Fruit fly (Drosophila melanogaster) whole organism, embryonic: ENCODE measurements around the gene CG31922.
A peak's percentile ranks its signal among the peaks of the same experiment; 100 is the strongest.

Experiments
- ATbp ChIP-seq: fragments of 200-800 bp; sonication (Bioruptor generic); optimal IDR thresholded peaks from 2 replicates; lab custom pipeline; 2017; ENCODE audit warnings: missing biosample characterization, mild to moderate bottlenecking, missing genetic modification characterization, missing genetic modification reagents
- Antp ChIP-seq: fragments of 200-800 bp; sonication (Bioruptor generic); optimal IDR thresholded peaks from 3 replicates; lab custom pipeline; 2016; ENCODE audit warnings: missing biosample characterization, missing genetic modification characterization
- Asciz ChIP-seq: fragments of 200-800 bp; sonication (Bioruptor generic); optimal IDR thresholded peaks from 2 replicates; lab custom pipeline; 2017; ENCODE audit warnings: missing biosample characterization, mild to moderate bottlenecking, missing genetic modification characterization, missing genetic modification reagents
- C15 ChIP-seq: fragments of 200-800 bp; sonication (Bioruptor generic); IDR thresholded peaks from 3 replicates; pipeline ENCODE4 v1.3.6; 2022; ENCODE audit warnings: missing biosample characterization, missing genetic modification characterization
- CG10565 ChIP-seq: fragments of 200-800 bp; sonication (Bioruptor generic); optimal IDR thresholded peaks from 3 replicates; lab custom pipeline; 2016; ENCODE audit warnings: missing biosample characterization, mild to moderate bottlenecking, missing genetic modification characterization
- CG10979 ChIP-seq: fragments of 200-800 bp; sonication (Bioruptor generic); optimal IDR thresholded peaks from 2 replicates; lab custom pipeline; 2018; ENCODE audit warnings: missing biosample characterization, mild to moderate bottlenecking, missing genetic modification characterization, moderate library complexity
- CG11456 ChIP-seq: fragments of 200-800 bp; sonication (Bioruptor generic); IDR thresholded peaks from 3 replicates; pipeline ENCODE4 v1.3.6; 2022; ENCODE audit warnings: missing biosample characterization, missing genetic modification characterization
- CG1233 ChIP-seq: fragments of 200-800 bp; sonication (Bioruptor generic); optimal IDR thresholded peaks from 4 replicates; lab custom pipeline; 2018; ENCODE audit warnings: missing biosample characterization, mild to moderate bottlenecking, missing genetic modification characterization
- CG13123 ChIP-seq: fragments of 200-800 bp; sonication (Bioruptor generic); optimal IDR thresholded peaks from 2 replicates; lab custom pipeline; 2016; ENCODE audit warnings: missing biosample characterization, missing genetic modification characterization
- CG1603 ChIP-seq: fragments of 200-800 bp; sonication (Bioruptor generic); optimal IDR thresholded peaks from 2 replicates; lab custom pipeline; 2019; ENCODE audit warnings: missing biosample characterization, mild to moderate bottlenecking, missing genetic modification characterization, moderate library complexity
- CG17359 ChIP-seq: fragments of 200-800 bp; sonication (Bioruptor generic); optimal IDR thresholded peaks from 3 replicates; lab custom pipeline; 2018; ENCODE audit warnings: missing biosample characterization, mild to moderate bottlenecking, missing genetic modification characterization, moderate library complexity
- CG17612 ChIP-seq: fragments of 200-800 bp; sonication (Bioruptor generic); IDR thresholded peaks from 2 replicates; pipeline ENCODE4 v1.3.6; 2022; ENCODE audit warnings: missing biosample characterization, missing genetic modification characterization
- CG2678 ChIP-seq: fragments of 200-800 bp; sonication (Bioruptor generic); optimal IDR thresholded peaks from 3 replicates; lab custom pipeline; 2019; ENCODE audit warnings: missing biosample characterization, mild to moderate bottlenecking, missing genetic modification characterization, moderate library complexity
- CG2712 ChIP-seq: fragments of 200-800 bp; optimal IDR thresholded peaks from 3 replicates; lab custom pipeline; 2019; ENCODE audit warnings: missing biosample characterization, mild to moderate bottlenecking, missing genetic modification characterization, moderate library complexity
- CG4424 ChIP-seq: fragments of 200-800 bp; sonication (Bioruptor generic); optimal IDR thresholded peaks from 3 replicates; lab custom pipeline; 2016; ENCODE audit warnings: missing biosample characterization, missing genetic modification characterization
- CG7372 ChIP-seq: fragments of 200-800 bp; sonication (Bioruptor generic); IDR thresholded peaks from 2 replicates; pipeline ENCODE4 v1.3.6; 2022; ENCODE audit warnings: missing biosample characterization, missing genetic modification characterization
- CG7839 ChIP-seq: fragments of 200-800 bp; sonication (Bioruptor generic); optimal IDR thresholded peaks from 3 replicates; lab custom pipeline; 2018; ENCODE audit warnings: missing biosample characterization, mild to moderate bottlenecking, missing genetic modification characterization, moderate library complexity
- CG8290 ChIP-seq, 3 experiments: fragments of 200-800 bp; sonication (Bioruptor generic); optimal IDR thresholded peaks; 2 replicates each; lab custom pipeline; 2016 to 2019; ENCODE audit warnings: missing biosample characterization in 3 of 3, missing genetic modification characterization in 3 of 3, mild to moderate bottlenecking in 2 of 3, moderate library complexity in 1 of 3
- CG8388 ChIP-seq: fragments of 200-800 bp; sonication (Bioruptor generic); optimal IDR thresholded peaks from 2 replicates; lab custom pipeline; 2019; ENCODE audit warnings: missing biosample characterization, mild to moderate bottlenecking, missing genetic modification characterization, moderate library complexity
- CG9876 ChIP-seq: fragments of 200-800 bp; sonication (Bioruptor generic); optimal IDR thresholded peaks from 2 replicates; lab custom pipeline; 2016; ENCODE audit warnings: missing biosample characterization, missing genetic modification characterization
- D ChIP-seq, 2 experiments: fragments of 200-800 bp in 1 of 2; fragments of >200 bp in 1 of 2; sonication (Bioruptor generic) in 1 of 2; optimal IDR thresholded peaks; 2 replicates in 1 of 2; 3 replicates in 1 of 2; lab custom pipeline; 2017; ENCODE audit warnings: mild to moderate bottlenecking in 1 of 2, missing biosample characterization in 1 of 2, missing genetic modification characterization in 1 of 2, missing genetic modification reagents in 1 of 2
- Dad ChIP-seq: fragments of 200-800 bp; sonication (Bioruptor generic); optimal IDR thresholded peaks from 3 replicates; lab custom pipeline; 2016; ENCODE audit warnings: missing biosample characterization, missing genetic modification characterization
- Gug ChIP-seq: fragments of 200-800 bp; sonication (Bioruptor generic); IDR thresholded peaks from 4 replicates; pipeline ENCODE4 v1.3.6; 2022; ENCODE audit warnings: missing biosample characterization, missing genetic modification characterization
- H15 ChIP-seq: fragments of 200-800 bp; sonication (Bioruptor generic); IDR thresholded peaks from 3 replicates; pipeline ENCODE4 v1.3.6; 2022; ENCODE audit warnings: missing biosample characterization, missing genetic modification characterization
- H2.0 ChIP-seq: fragments of 200-800 bp; sonication (Bioruptor generic); IDR thresholded peaks from 2 replicates; pipeline ENCODE4 v1.3.6; 2022; ENCODE audit warnings: missing biosample characterization, missing genetic modification characterization
- MTF-1 ChIP-seq: fragments of 200-800 bp; sonication (Bioruptor generic); optimal IDR thresholded peaks from 2 replicates; lab custom pipeline; 2018; ENCODE audit warnings: missing biosample characterization, mild to moderate bottlenecking, missing genetic modification characterization, borderline replicate concordance
- Med ChIP-seq: fragments of 200-800 bp; sonication (Bioruptor generic); peaks from one replicate; lab custom pipeline; 2016; ENCODE audit warnings: missing biosample characterization, missing genetic modification characterization, mild to moderate bottlenecking, inconsistent platforms, moderate library complexity
- Sox102F ChIP-seq: fragments of 200-800 bp; sonication (Bioruptor generic); optimal IDR thresholded peaks from 2 replicates; lab custom pipeline; 2018; ENCODE audit warnings: missing biosample characterization, mild to moderate bottlenecking, missing genetic modification characterization, moderate library complexity
- Sry-δ ChIP-seq: fragments of 200-800 bp; sonication (Bioruptor generic); optimal IDR thresholded peaks from 2 replicates; lab custom pipeline; 2016; ENCODE audit warnings: missing biosample characterization, missing genetic modification characterization
- Taf1 ChIP-seq: fragments of 200-800 bp; sonication (Bioruptor generic); IDR thresholded peaks from 2 replicates; pipeline ENCODE4 v1.3.6; 2022; ENCODE audit warnings: missing biosample characterization, missing genetic modification characterization
- Xrp1 ChIP-seq: fragments of 200-800 bp; sonication (Bioruptor generic); IDR thresholded peaks from 2 replicates; pipeline ENCODE4 v1.3.6; 2022; ENCODE audit warnings: missing biosample characterization, missing genetic modification characterization
- ara ChIP-seq: fragments of 200-800 bp; sonication (Bioruptor generic); IDR thresholded peaks from 2 replicates; pipeline ENCODE4 v1.3.6; 2022; ENCODE audit warnings: missing biosample characterization, missing genetic modification characterization
- ci ChIP-seq: fragments of 200-800 bp; sonication (Bioruptor generic); IDR thresholded peaks from 3 replicates; pipeline ENCODE4 v1.3.6; 2022; ENCODE audit warnings: missing biosample characterization, missing genetic modification characterization
- eve ChIP-seq, 2 experiments: fragments of >200 bp; optimal IDR thresholded peaks; 2 replicates each; lab custom pipeline; 2017; ENCODE audit warnings: missing biosample characterization in 2 of 2, missing genetic modification characterization in 2 of 2
- gcm2 ChIP-seq: fragments of 200-800 bp; sonication (Bioruptor generic); optimal IDR thresholded peaks from 2 replicates; lab custom pipeline; 2016; ENCODE audit warnings: missing biosample characterization, missing genetic modification characterization
- gem ChIP-seq: fragments of 200-800 bp; sonication (Bioruptor generic); optimal IDR thresholded peaks from 2 replicates; lab custom pipeline; 2019; ENCODE audit warnings: missing biosample characterization, mild to moderate bottlenecking, missing genetic modification characterization, moderate library complexity
- grau ChIP-seq: fragments of 200-800 bp; optimal IDR thresholded peaks from 3 replicates; lab custom pipeline; 2019; ENCODE audit warnings: missing biosample characterization, mild to moderate bottlenecking, missing genetic modification characterization, moderate library complexity
- gsb ChIP-seq: fragments of 200-800 bp; sonication (Bioruptor generic); IDR thresholded peaks from 2 replicates; pipeline ENCODE4 v1.3.6; 2022; ENCODE audit warnings: missing biosample characterization, missing genetic modification characterization
- lab ChIP-seq: fragments of 200-800 bp; sonication (Bioruptor generic); optimal IDR thresholded peaks from 3 replicates; lab custom pipeline; 2017; ENCODE audit warnings: missing biosample characterization, missing genetic modification characterization, mild to moderate bottlenecking, moderate library complexity, missing genetic modification reagents
- nerfin-2 ChIP-seq: fragments of 200-800 bp; sonication (Bioruptor generic); IDR thresholded peaks from 2 replicates; pipeline ENCODE4 v1.3.6; 2022; ENCODE audit warnings: missing biosample characterization, missing genetic modification characterization; ENCODE audit not compliant: partially characterized antibody
- ranshi ChIP-seq: fragments of 200-800 bp; sonication (Bioruptor generic); IDR thresholded peaks from 2 replicates; pipeline ENCODE4 v1.3.6; 2022; ENCODE audit warnings: missing biosample characterization, missing genetic modification characterization
- row ChIP-seq: fragments of 200-800 bp; sonication (Bioruptor generic); IDR thresholded peaks from 3 replicates; pipeline ENCODE4 v1.3.6; 2022; ENCODE audit warnings: missing biosample characterization, missing genetic modification characterization
- sens ChIP-seq: fragments of 200-800 bp; sonication (Bioruptor generic); peaks from one replicate; lab custom pipeline; 2016; ENCODE audit warnings: missing biosample characterization, missing genetic modification characterization
- tap ChIP-seq: fragments of 200-800 bp; optimal IDR thresholded peaks from 3 replicates; lab custom pipeline; 2019; ENCODE audit warnings: missing biosample characterization, mild to moderate bottlenecking, missing genetic modification characterization, moderate library complexity
- tgo ChIP-seq: fragments of 200-800 bp; sonication (Bioruptor generic); IDR thresholded peaks from 3 replicates; pipeline ENCODE4 v1.3.6; 2022; ENCODE audit warnings: missing biosample characterization, missing genetic modification characterization
- tio ChIP-seq: fragments of 200-800 bp; sonication (Bioruptor generic); optimal IDR thresholded peaks from 2 replicates; lab custom pipeline; 2017; ENCODE audit warnings: missing biosample characterization, missing genetic modification characterization, inconsistent platforms
- tx ChIP-seq: fragments of 200-800 bp; sonication (Bioruptor generic); optimal IDR thresholded peaks from 2 replicates; lab custom pipeline; 2016; ENCODE audit warnings: missing biosample characterization, missing genetic modification characterization
- wek ChIP-seq: fragments of 200-800 bp; sonication (Bioruptor generic); optimal IDR thresholded peaks from 3 replicates; lab custom pipeline; 2018; ENCODE audit warnings: missing biosample characterization, mild to moderate bottlenecking, missing genetic modification characterization, moderate library complexity
- yki ChIP-seq: fragments of >200 bp; optimal IDR thresholded peaks from 3 replicates; lab custom pipeline; 2018

CG31922 gene

DNA sequence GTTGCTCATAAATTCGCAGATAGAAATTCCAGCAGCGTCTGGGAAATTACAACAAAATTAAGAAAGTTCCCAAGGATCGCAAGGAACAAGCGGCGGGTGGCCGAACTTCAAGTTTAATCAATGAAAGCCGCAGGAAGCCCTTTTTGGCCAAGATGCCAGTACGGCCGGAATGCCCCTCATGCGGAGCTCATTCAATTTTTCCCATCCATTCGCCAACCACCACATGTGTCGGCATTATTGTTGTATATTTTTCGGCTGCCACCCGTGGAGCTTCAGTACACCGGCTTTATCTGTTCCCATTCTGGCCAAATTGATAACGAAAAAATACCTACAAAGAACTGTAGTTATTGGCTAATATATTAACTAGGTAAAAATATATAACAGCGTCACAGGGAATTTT, 41.5 kb downstream of the CG31922 start (continued):
- TF ChIP-seq Taf1 (no peak), CG8290 (GFP tag; optimal IDR thresholded peaks at IDR 0.05; lab: Kevin White, UChicago) (no peak), CG8290 (tag; optimal IDR thresholded peaks at IDR 0.05; lab: Kevin White, UChicago) (peak in 1 of 2 experiments; percentile 11), MTF-1 (no peak), Med (GFP tag; lab: Kevin White, UChicago) (peak; percentile 23), Sry-δ (no peak), gsb (GFP tag; lab: Robert Waterston, UW) (no peak), wek (GFP tag; lab: Kevin White, UChicago) (peak; percentile 76), tx (GFP tag; lab: Kevin White, UChicago) (no peak), D (optimal IDR thresholded peaks at IDR 0.05; lab: Kevin White, UChicago) (no peak), D (GFP tag; optimal IDR thresholded peaks at IDR 0.05; lab: Kevin White, UChicago) (no peak)

DNA sequence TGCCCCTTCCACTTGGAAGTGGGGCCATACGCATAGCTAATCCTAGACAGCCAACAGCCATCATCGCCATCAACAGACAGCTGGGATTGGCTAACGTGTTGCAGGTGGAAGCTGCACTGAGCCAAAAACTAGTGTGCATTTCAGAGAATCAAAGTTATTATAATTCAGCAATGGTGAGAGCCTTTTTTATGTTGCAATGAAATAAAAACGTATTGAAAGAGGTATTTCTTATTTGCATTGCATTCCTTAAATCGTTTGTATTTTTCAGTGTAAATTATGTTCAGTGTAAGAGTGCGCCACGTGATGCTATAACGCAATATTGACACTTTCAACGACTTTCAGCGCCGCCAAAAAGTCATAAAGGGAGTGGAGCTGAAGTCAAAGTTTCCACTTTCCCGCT, 43.6 kb downstream of the CG31922 start:
- TF ChIP-seq nerfin-2 (GFP tag; lab: Robert Waterston, UW), result no peak
- TF ChIP-seq row, result peak; percentile 35; the same call in 1 of the 3 replicates
- no peak for TF ChIP-seq Dad (GFP tag; lab: Kevin White, UChicago)
- peak; percentile 13 for TF ChIP-seq tio (GFP tag; lab: Kevin White, UChicago)
- TF ChIP-seq CG9876 (GFP tag; lab: Kevin White, UChicago), result no peak
- TF ChIP-seq ranshi (GFP tag; lab: Robert Waterston, UW), result 0 out of 2 replicates have a peak, but pooled peaks have one; percentile 10
- TF ChIP-seq CG4424, result peak; percentile 16
- peak; percentile 48 for TF ChIP-seq gem (tag; lab: Kevin White, UChicago)
- peak; percentile 30 for TF ChIP-seq CG2712 (tag; lab: Kevin White, UChicago)
- peak; percentile 47 for TF ChIP-seq sens (GFP tag; lab: Kevin White, UChicago)
- TF ChIP-seq grau (tag; lab: Kevin White, UChicago), result peak; percentile 16
- TF ChIP-seq C15 (GFP tag; lab: Robert Waterston, UW), result 0 out of 3 replicates have a peak, but pooled peaks have one; percentile 12
- 0 out of 2 replicates have a peak, but pooled peaks have one; percentile 15 for TF ChIP-seq Xrp1 (GFP tag; lab: Robert Waterston, UW)
- no peak for TF ChIP-seq CG11456
- TF ChIP-seq gcm2, result no peak
- peak; percentile 52 for TF ChIP-seq Sox102F (GFP tag; lab: Kevin White, UChicago)
- TF ChIP-seq tgo (GFP tag; lab: Robert Waterston, UW), result no peak
- peak; percentile 38 for TF ChIP-seq CG17359 (tag; lab: Kevin White, UChicago)
- TF ChIP-seq CG10979, result peak; percentile 26
- peak; percentile 7 for TF ChIP-seq CG8388 (GFP tag; lab: Kevin White, UChicago)
- no peak for TF ChIP-seq CG1233 (GFP tag; lab: Kevin White, UChicago)
- TF ChIP-seq yki (lab: Kevin White, UChicago), result no peak
- TF ChIP-seq ATbp (GFP tag; lab: Kevin White, UChicago), result peak; percentile 44
- no peak for TF ChIP-seq CG10565 (GFP tag; lab: Kevin White, UChicago)
- no peak for TF ChIP-seq CG7372 (GFP tag; lab: Robert Waterston, UW)
- TF ChIP-seq eve (GFP tag; optimal IDR thresholded peaks at IDR 0.05; lab: Kevin White, UChicago), result peak in 1 of 2 experiments; percentile 56
- peak; percentile 30; the same call in 1 of the 2 replicates for TF ChIP-seq ara
- no peak for TF ChIP-seq tap (tag; lab: Kevin White, UChicago)
- TF ChIP-seq Asciz, result peak; percentile 5
- TF ChIP-seq H15 (GFP tag; lab: Robert Waterston, UW), result no peak
- TF ChIP-seq CG13123 (GFP tag; lab: Kevin White, UChicago), result no peak
- peak; percentile 24 for TF ChIP-seq Antp (GFP tag; lab: Kevin White, UChicago)
- peak; percentile 43 for TF ChIP-seq CG2678 (tag; lab: Kevin White, UChicago)
- TF ChIP-seq CG7839 (tag; lab: Kevin White, UChicago), result peak; percentile 30
- TF ChIP-seq ci, result 0 out of 3 replicates have a peak, but pooled peaks have one; percentile 45
- TF ChIP-seq lab (GFP tag; lab: Kevin White, UChicago), result peak; percentile 2
- no peak for TF ChIP-seq Gug
- no peak for TF ChIP-seq CG17612
- TF ChIP-seq H2.0 (GFP tag; lab: Robert Waterston, UW), result 0 out of 2 replicates have a peak, but pooled peaks have one; percentile 17
- TF ChIP-seq CG1603 (tag; lab: Kevin White, UChicago), result peak; percentile 43
